Comparison of ENCODE assay signal across 5 worm cellular contexts in genomic region chrIII:12640386-12641024, ce11.
TF ChIP-seq lines count a peak whose summit lies in the region.

No protein-coding gene starts in this region.

TF ChIP-seq in whole organism, L1 larva, 84 proteins besides CTCF, POLR2A, EP300 and RAD21:
- TF ChIP-seq nhr-19 (GFP tag; conservative IDR thresholded peaks at IDR 0.05; lab: Robert Waterston, UW) (no peak), ets-5 (GFP tag; IDR thresholded peaks at IDR 0.05; lab: Robert Waterston, UW) (no peak), unc-130 (tag; optimal IDR thresholded peaks at IDR 0.05; lab: Kevin White, UChicago) (no peak), nhr-12 (tag; optimal IDR thresholded peaks at IDR 0.05; lab: Kevin White, UChicago) (no peak), nhr-76 (tag; optimal IDR thresholded peaks at IDR 0.05; lab: Kevin White, UChicago) (no peak), nhr-85 (tag; lab: Kevin White, UChicago) (peak; percentile 40), nhr-237 (tag; optimal IDR thresholded peaks at IDR 0.05; lab: Kevin White, UChicago) (no peak), dpl-1 (GFP tag; optimal IDR thresholded peaks at IDR 0.05; lab: Kevin White, UChicago) (no peak), lin-15B (tag; optimal IDR thresholded peaks at IDR 0.05; lab: Kevin White, UChicago) (no peak)

TF ChIP-seq in whole organism, L3 larva, 47 proteins besides CTCF, POLR2A, EP300 and RAD21:
- TF ChIP-seq nfya-1 (tag; optimal IDR thresholded peaks at IDR 0.05; lab: Kevin White, UChicago; ENCODE audit: insufficient read depth) = peak; percentile 87
- TF ChIP-seq ceh-16 (tag; optimal IDR thresholded peaks at IDR 0.05; lab: Kevin White, UChicago) = no peak

TF ChIP-seq in whole organism, early embryonic, 17 proteins besides CTCF, POLR2A, EP300 and RAD21:
- TF ChIP-seq ceh-36 (tag; optimal IDR thresholded peaks at IDR 0.05; lab: Kevin White, UChicago) (peak; percentile 79), ceh-13 (GFP tag; optimal IDR thresholded peaks at IDR 0.05; lab: Kevin White, UChicago) (no peak)
TF ChIP-seq in whole organism, early embryonic: peak in this region for 1.

TF ChIP-seq in whole organism, late embryonic, 69 proteins besides CTCF, POLR2A, EP300 and RAD21:
- TF ChIP-seq nfya-1 (tag; optimal IDR thresholded peaks at IDR 0.05; lab: Kevin White, UChicago) = peak; percentile 91
- TF ChIP-seq gmeb-2 (tag; optimal IDR thresholded peaks at IDR 0.05; lab: Kevin White, UChicago) = no peak
- TF ChIP-seq pha-2 (tag; optimal IDR thresholded peaks at IDR 0.05; lab: Kevin White, UChicago) = no peak
- TF ChIP-seq ceh-9 (tag; optimal IDR thresholded peaks at IDR 0.05; lab: Kevin White, UChicago) = no peak
- no peak for TF ChIP-seq fkh-6 (tag; optimal IDR thresholded peaks at IDR 0.05; lab: Kevin White, UChicago)
- no peak for TF ChIP-seq ceh-14 (tag; optimal IDR thresholded peaks at IDR 0.05; lab: Kevin White, UChicago)
- TF ChIP-seq syd-9 (tag; optimal IDR thresholded peaks at IDR 0.05; lab: Kevin White, UChicago) = no peak
- no peak for TF ChIP-seq pat-9 (tag; optimal IDR thresholded peaks at IDR 0.05; lab: Kevin White, UChicago)
- TF ChIP-seq ttx-3 (tag; optimal IDR thresholded peaks at IDR 0.05; lab: Kevin White, UChicago) = no peak
- no peak for TF ChIP-seq tbx-7 (tag; optimal IDR thresholded peaks at IDR 0.05; lab: Kevin White, UChicago)
- TF ChIP-seq ets-4 (tag; optimal IDR thresholded peaks at IDR 0.05; lab: Kevin White, UChicago) = no peak
- peak; percentile 53 for TF ChIP-seq dve-1 (tag; optimal IDR thresholded peaks at IDR 0.05; lab: Kevin White, UChicago)

TF ChIP-seq in whole organism, young adult, 124 proteins besides CTCF, POLR2A, EP300 and RAD21:
- peak; percentile 66; the same call in 1 of the 2 replicates for TF ChIP-seq nfyb-1 (GFP tag; IDR thresholded peaks at IDR 0.05; lab: Robert Waterston, UW)
- TF ChIP-seq lsl-1 (GFP tag; optimal IDR thresholded peaks at IDR 0.05; lab: Kevin White, UChicago) = no peak
- TF ChIP-seq hmg-20 (GFP tag; IDR thresholded peaks at IDR 0.05; lab: Robert Waterston, UW) = no peak
